Fruit fly (Drosophila melanogaster) whole organism, embryonic: ENCODE results near the gene Utx.
A peak's percentile ranks its signal among the peaks of the same experiment; 100 is the strongest.

Experiments used
- B-H1 ChIP-seq: fragments of 200-800 bp; sonication (Bioruptor generic); IDR thresholded peaks from 3 replicates; pipeline ENCODE4 v1.3.6; 2022; ENCODE audit warnings: missing biosample characterization, missing genetic modification characterization
- CG10543 ChIP-seq: fragments of 200-800 bp; sonication (Bioruptor generic); optimal IDR thresholded peaks from 3 replicates; lab custom pipeline; 2017; ENCODE audit warnings: missing biosample characterization, mild to moderate bottlenecking, missing genetic modification characterization, moderate library complexity
- CG10979 ChIP-seq: fragments of 200-800 bp; sonication (Bioruptor generic); optimal IDR thresholded peaks from 2 replicates; lab custom pipeline; 2018; ENCODE audit warnings: missing biosample characterization, mild to moderate bottlenecking, missing genetic modification characterization, moderate library complexity
- CG11695 ChIP-seq: fragments of 200-800 bp; sonication (Bioruptor generic); IDR thresholded peaks from 3 replicates; pipeline ENCODE4 v1.3.6; 2022; ENCODE audit warnings: missing biosample characterization, missing genetic modification characterization
- CG12659 ChIP-seq: fragments of 200-800 bp; sonication (Bioruptor generic); optimal IDR thresholded peaks from 3 replicates; lab custom pipeline; 2017; ENCODE audit warnings: mild to moderate bottlenecking, missing biosample characterization, missing genetic modification reagents, missing genetic modification characterization
- CG12942 ChIP-seq: fragments of 200-800 bp; sonication (Bioruptor generic); optimal IDR thresholded peaks from 3 replicates; lab custom pipeline; 2016; ENCODE audit warnings: missing biosample characterization, missing genetic modification characterization
- CG13775 ChIP-seq: fragments of 200-800 bp; sonication (Bioruptor generic); optimal IDR thresholded peaks from 3 replicates; lab custom pipeline; 2017; ENCODE audit warnings: missing biosample characterization, mild to moderate bottlenecking, missing genetic modification characterization
- CG13894 ChIP-seq: fragments of 200-800 bp; sonication (Bioruptor generic); optimal IDR thresholded peaks from 3 replicates; lab custom pipeline; 2018; ENCODE audit warnings: missing biosample characterization, mild to moderate bottlenecking, missing genetic modification characterization, moderate library complexity
- CG15479 ChIP-seq: fragments of 200-800 bp; sonication (Bioruptor generic); optimal IDR thresholded peaks from 3 replicates; lab custom pipeline; 2019; ENCODE audit warnings: missing biosample characterization, mild to moderate bottlenecking, missing genetic modification characterization, moderate library complexity
- CG17359 ChIP-seq: fragments of 200-800 bp; sonication (Bioruptor generic); optimal IDR thresholded peaks from 3 replicates; lab custom pipeline; 2018; ENCODE audit warnings: missing biosample characterization, mild to moderate bottlenecking, missing genetic modification characterization, moderate library complexity
- CG17568 ChIP-seq: fragments of 200-800 bp; sonication (Bioruptor generic); optimal IDR thresholded peaks from 2 replicates; lab custom pipeline; 2018; ENCODE audit warnings: missing biosample characterization, mild to moderate bottlenecking, missing genetic modification characterization, moderate library complexity
- CG17829 ChIP-seq: fragments of 200-800 bp; optimal IDR thresholded peaks from 2 replicates; lab custom pipeline; 2019; ENCODE audit warnings: missing biosample characterization, mild to moderate bottlenecking, missing genetic modification characterization, moderate library complexity
- CG1832 ChIP-seq: fragments of 200-800 bp; sonication (Bioruptor generic); optimal IDR thresholded peaks from 2 replicates; lab custom pipeline; 2017; ENCODE audit warnings: missing biosample characterization, mild to moderate bottlenecking, missing genetic modification characterization, inconsistent platforms
- CG2116 ChIP-seq: fragments of 200-800 bp; sonication (Bioruptor generic); optimal IDR thresholded peaks from 3 replicates; lab custom pipeline; 2018; ENCODE audit warnings: missing biosample characterization, mild to moderate bottlenecking, missing genetic modification characterization
- CG2129 ChIP-seq: fragments of 200-800 bp; sonication (Bioruptor generic); IDR thresholded peaks from 2 replicates; pipeline ENCODE4 v1.3.6; 2022; ENCODE audit warnings: missing biosample characterization, missing genetic modification characterization; ENCODE audit not compliant: partially characterized antibody
- CG2202 ChIP-seq: fragments of 200-800 bp; sonication (Bioruptor generic); optimal IDR thresholded peaks from 2 replicates; lab custom pipeline; 2018; ENCODE audit warnings: missing biosample characterization, mild to moderate bottlenecking, missing genetic modification characterization
- CG31365 ChIP-seq: fragments of 200-800 bp; sonication (Bioruptor generic); optimal IDR thresholded peaks from 2 replicates; lab custom pipeline; 2018; ENCODE audit warnings: missing biosample characterization, mild to moderate bottlenecking, missing genetic modification characterization
- CG32767 ChIP-seq: fragments of 200-800 bp; sonication (Bioruptor generic); IDR thresholded peaks from 2 replicates; pipeline ENCODE4 v1.3.6; 2022; ENCODE audit warnings: missing biosample characterization, missing genetic modification characterization
- CG4282 ChIP-seq: fragments of 200-800 bp; sonication (Bioruptor generic); optimal IDR thresholded peaks from 2 replicates; lab custom pipeline; 2016; ENCODE audit warnings: missing biosample characterization, missing genetic modification characterization
- CG4854 ChIP-seq: fragments of 200-800 bp; sonication (Bioruptor generic); optimal IDR thresholded peaks from 2 replicates; lab custom pipeline; 2016; ENCODE audit warnings: missing biosample characterization, missing genetic modification characterization, inconsistent platforms
- CG6175 ChIP-seq: fragments of 200-800 bp; sonication (Bioruptor generic); IDR thresholded peaks from 3 replicates; pipeline ENCODE4 v1.3.6; 2022; ENCODE audit warnings: missing biosample characterization, missing genetic modification characterization
- CG7357 ChIP-seq: fragments of 200-800 bp; sonication (Bioruptor generic); IDR thresholded peaks from 3 replicates; pipeline ENCODE4 v1.3.6; 2022; ENCODE audit warnings: missing biosample characterization, missing genetic modification characterization
- CG7928 ChIP-seq: fragments of 200-800 bp; sonication (Bioruptor generic); optimal IDR thresholded peaks from 2 replicates; lab custom pipeline; 2017; ENCODE audit warnings: missing biosample characterization, mild to moderate bottlenecking, missing genetic modification characterization
- CG8290 ChIP-seq, 3 experiments: fragments of 200-800 bp; sonication (Bioruptor generic); optimal IDR thresholded peaks; 2 replicates each; lab custom pipeline; 2016 to 2019; ENCODE audit warnings: missing biosample characterization in 3 of 3, missing genetic modification characterization in 3 of 3, mild to moderate bottlenecking in 2 of 3, moderate library complexity in 1 of 3
- CG9876 ChIP-seq: fragments of 200-800 bp; sonication (Bioruptor generic); optimal IDR thresholded peaks from 2 replicates; lab custom pipeline; 2016; ENCODE audit warnings: missing biosample characterization, missing genetic modification characterization
- HLH54F ChIP-seq: fragments of 200-800 bp; sonication (Bioruptor generic); optimal IDR thresholded peaks from 3 replicates; lab custom pipeline; 2016; ENCODE audit warnings: missing biosample characterization, missing genetic modification characterization
- HmgD ChIP-seq: fragments of 200-800 bp; sonication (Bioruptor generic); optimal IDR thresholded peaks from 3 replicates; lab custom pipeline; 2016; ENCODE audit warnings: missing biosample characterization, missing genetic modification characterization
- Hr51 ChIP-seq, 2 experiments: fragments of 200-800 bp; sonication (Bioruptor generic); optimal IDR thresholded peaks; 2 replicates in 1 of 2; 3 replicates in 1 of 2; lab custom pipeline; 2016 to 2018; ENCODE audit warnings: missing biosample characterization in 2 of 2, missing genetic modification characterization in 2 of 2, mild to moderate bottlenecking in 1 of 2, moderate library complexity in 1 of 2
- Nf-YC ChIP-seq: fragments of 200-800 bp; optimal IDR thresholded peaks from 3 replicates; lab custom pipeline; 2019; ENCODE audit warnings: missing biosample characterization, mild to moderate bottlenecking, missing genetic modification characterization, moderate library complexity
- Opbp ChIP-seq: fragments of 200-800 bp; sonication (Bioruptor generic); IDR thresholded peaks from 3 replicates; pipeline ENCODE4 v1.3.6; 2022; ENCODE audit warnings: missing biosample characterization, missing genetic modification characterization; ENCODE audit not compliant: partially characterized antibody
- Pdp1 ChIP-seq, 2 experiments: fragments of 200-800 bp; sonication (Bioruptor generic); optimal IDR thresholded peaks; 3 replicates each; lab custom pipeline; 2016; ENCODE audit warnings: missing biosample characterization in 2 of 2, missing genetic modification characterization in 2 of 2, mild to moderate bottlenecking in 1 of 2, moderate library complexity in 1 of 2
- Rx ChIP-seq: fragments of 200-800 bp; sonication (Bioruptor generic); IDR thresholded peaks from 2 replicates; pipeline ENCODE4 v1.3.6; 2022; ENCODE audit warnings: missing biosample characterization, missing genetic modification characterization
- Sin3A ChIP-seq: fragments of >200 bp; optimal IDR thresholded peaks from 2 replicates; lab custom pipeline; 2018
- Six4 ChIP-seq: fragments of 200-800 bp; sonication (Bioruptor generic); optimal IDR thresholded peaks from 2 replicates; lab custom pipeline; 2016; ENCODE audit warnings: missing biosample characterization, missing genetic modification characterization
- Sox100B ChIP-seq: fragments of 200-800 bp; sonication (Bioruptor generic); optimal IDR thresholded peaks from 3 replicates; lab custom pipeline; 2018; ENCODE audit warnings: missing biosample characterization, mild to moderate bottlenecking, missing genetic modification characterization
- caup ChIP-seq: fragments of 200-800 bp; sonication (Bioruptor generic); optimal IDR thresholded peaks from 3 replicates; lab custom pipeline; 2017; ENCODE audit warnings: missing biosample characterization, mild to moderate bottlenecking, missing genetic modification characterization, moderate library complexity; ENCODE audit not compliant: severe bottlenecking
- dan ChIP-seq: fragments of 200-800 bp; sonication (Bioruptor generic); IDR thresholded peaks from 2 replicates; pipeline ENCODE4 v1.3.6; 2022; ENCODE audit warnings: missing biosample characterization, missing genetic modification characterization
- dimm ChIP-seq: fragments of 200-800 bp; sonication (Bioruptor generic); IDR thresholded peaks from 2 replicates; pipeline ENCODE4 v1.3.6; 2022; ENCODE audit warnings: missing biosample characterization, missing genetic modification characterization
- dpn ChIP-seq, 2 experiments: fragments of 200-800 bp; sonication (Bioruptor generic); optimal IDR thresholded peaks; 3 replicates each; lab custom pipeline; 2016; ENCODE audit warnings: missing biosample characterization in 2 of 2, missing genetic modification characterization in 2 of 2
- dysf ChIP-seq: fragments of 200-800 bp; sonication (Bioruptor generic); IDR thresholded peaks from 3 replicates; pipeline ENCODE4 v1.3.6; 2022; ENCODE audit warnings: missing biosample characterization, missing genetic modification characterization
- esg ChIP-seq: fragments of 200-800 bp; sonication (Bioruptor generic); conservative IDR thresholded peaks from 2 replicates; pipeline ENCODE4 v1.3.6; 2022; ENCODE audit warnings: missing biosample characterization, missing genetic modification characterization
- fd3F ChIP-seq: fragments of 200-800 bp; sonication (Bioruptor generic); optimal IDR thresholded peaks from 2 replicates; lab custom pipeline; 2018; ENCODE audit warnings: missing biosample characterization, mild to moderate bottlenecking, missing genetic modification characterization, moderate library complexity
- klu ChIP-seq: fragments of 200-800 bp; sonication (Bioruptor generic); IDR thresholded peaks from 2 replicates; pipeline ENCODE4 v1.3.6; 2022; ENCODE audit warnings: missing biosample characterization, missing genetic modification characterization
- mirr ChIP-seq: fragments of 200-800 bp; sonication (Bioruptor generic); optimal IDR thresholded peaks from 3 replicates; lab custom pipeline; 2018; ENCODE audit warnings: missing biosample characterization, mild to moderate bottlenecking, missing genetic modification characterization
- onecut ChIP-seq: fragments of 200-800 bp; sonication (Bioruptor generic); IDR thresholded peaks from 2 replicates; pipeline ENCODE4 v1.3.6; 2022; ENCODE audit warnings: missing biosample characterization, missing genetic modification characterization
- scrt ChIP-seq: fragments of 200-800 bp; sonication (Bioruptor generic); optimal IDR thresholded peaks from 2 replicates; lab custom pipeline; 2018; ENCODE audit warnings: missing biosample characterization, mild to moderate bottlenecking, missing genetic modification characterization, moderate library complexity
- sens ChIP-seq: fragments of 200-800 bp; sonication (Bioruptor generic); peaks from one replicate; lab custom pipeline; 2016; ENCODE audit warnings: missing biosample characterization, missing genetic modification characterization
- toy ChIP-seq: fragments of 200-800 bp; sonication (Bioruptor generic); IDR thresholded peaks from 2 replicates; pipeline ENCODE4 v1.3.6; 2022; ENCODE audit warnings: missing biosample characterization, missing genetic modification characterization
- tx ChIP-seq: fragments of 200-800 bp; sonication (Bioruptor generic); optimal IDR thresholded peaks from 2 replicates; lab custom pipeline; 2016; ENCODE audit warnings: missing biosample characterization, missing genetic modification characterization
- zfh2 ChIP-seq: fragments of 200-800 bp; sonication (Bioruptor generic); optimal IDR thresholded peaks from 2 replicates; lab custom pipeline; 2016; ENCODE audit warnings: missing biosample characterization, missing genetic modification characterization

Gene Utx

DNA sequence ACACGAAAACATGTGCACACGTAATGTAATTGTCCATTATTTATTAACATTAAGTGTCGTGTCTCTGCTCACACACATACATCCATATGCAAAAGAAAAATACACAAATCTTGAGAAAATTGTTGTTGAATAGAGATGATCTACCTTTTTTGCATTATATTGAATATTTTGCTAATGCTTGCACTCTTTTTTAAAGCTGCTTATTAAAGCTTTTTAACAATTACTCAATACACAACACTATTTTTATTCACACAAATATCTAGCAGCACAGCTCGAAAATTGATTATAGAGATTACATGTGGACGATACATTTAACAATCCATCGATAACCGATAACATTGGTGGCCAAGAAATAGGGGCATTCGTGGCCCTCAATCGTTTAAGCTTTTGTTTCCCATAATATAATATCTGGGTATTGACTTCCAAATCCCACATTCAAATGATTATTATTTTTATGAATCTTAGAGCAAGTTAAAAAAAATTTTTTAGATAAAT is 13.5 kb upstream of the Utx start, which contains the start of gene Ufd4 (continued):
- TF ChIP-seq Hr51 (GFP tag; optimal IDR thresholded peaks at IDR 0.05; lab: Kevin White, UChicago) = peak in 1 of 2 experiments; percentile 56
- TF ChIP-seq CG9876 = no peak
- TF ChIP-seq Sox100B (GFP tag; lab: Kevin White, UChicago) = no peak
- peak; percentile 73 for TF ChIP-seq CG17359 (tag; lab: Kevin White, UChicago)
- no peak; the same call in 2 of the 3 replicates for TF ChIP-seq dysf (GFP tag; lab: Robert Waterston, UW)
- peak; percentile 93 for TF ChIP-seq sens (GFP tag; lab: Kevin White, UChicago)
- no peak for TF ChIP-seq scrt (GFP tag; lab: Kevin White, UChicago)
- no peak for TF ChIP-seq HmgD
- no peak for TF ChIP-seq CG15479 (GFP tag; lab: Kevin White, UChicago)
- peak; percentile 79 for TF ChIP-seq CG12659 (GFP tag; lab: Kevin White, UChicago)
- TF ChIP-seq CG17829 (tag; lab: Kevin White, UChicago) = peak; percentile 83
- TF ChIP-seq B-H1 (GFP tag; lab: Robert Waterston, UW) = peak; percentile 46; the same call in 1 of the 3 replicates
- TF ChIP-seq CG2202 (tag; lab: Kevin White, UChicago) = peak; percentile 0
- peak; percentile 78 for TF ChIP-seq Nf-YC (tag; lab: Kevin White, UChicago)
- peak; percentile 63; the same call in 2 of the 3 replicates for TF ChIP-seq CG11695 (GFP tag; lab: Robert Waterston, UW)
- TF ChIP-seq klu (GFP tag; lab: Robert Waterston, UW) = no peak
- TF ChIP-seq CG13894 (tag; lab: Kevin White, UChicago) = no peak
- peak; percentile 33 for TF ChIP-seq CG8290 (GFP tag; optimal IDR thresholded peaks at IDR 0.05; lab: Kevin White, UChicago)
- TF ChIP-seq CG8290 (tag; optimal IDR thresholded peaks at IDR 0.05; lab: Kevin White, UChicago) = no peak
- peak; percentile 63 for TF ChIP-seq HLH54F
- peak; percentile 50; the same call in 1 of the 2 replicates for TF ChIP-seq CG32767 (GFP tag; lab: Robert Waterston, UW)
- no peak for TF ChIP-seq CG17568 (GFP tag; lab: Kevin White, UChicago)
- TF ChIP-seq CG12942 (GFP tag; lab: Kevin White, UChicago) = peak; percentile 7
- no peak for TF ChIP-seq CG2129 (GFP tag; lab: Robert Waterston, UW)
- TF ChIP-seq fd3F (GFP tag; lab: Kevin White, UChicago) = peak; percentile 60
- TF ChIP-seq Pdp1 (GFP tag; optimal IDR thresholded peaks at IDR 0.05; lab: Kevin White, UChicago) = peak; percentile 45 to 80
- peak; percentile 66 to 76 for TF ChIP-seq dpn (GFP tag; optimal IDR thresholded peaks at IDR 0.05; lab: Kevin White, UChicago)
- TF ChIP-seq CG4854 (GFP tag; lab: Kevin White, UChicago) = peak; percentile 35
- no peak; the same call in 2 of the 3 replicates for TF ChIP-seq Opbp
- peak; percentile 34 for TF ChIP-seq CG13775
- TF ChIP-seq CG6175 (GFP tag; lab: Robert Waterston, UW) = no peak
- TF ChIP-seq CG10543 (GFP tag; lab: Kevin White, UChicago) = no peak
- TF ChIP-seq CG7357 (GFP tag; lab: Robert Waterston, UW) = no peak
- no peak for TF ChIP-seq dimm (GFP tag; lab: Robert Waterston, UW)
- TF ChIP-seq CG31365 (tag; lab: Kevin White, UChicago) = no peak
- no peak for TF ChIP-seq mirr (GFP tag; lab: Kevin White, UChicago)
- peak; percentile 64 for TF ChIP-seq CG10979 (tag; lab: Kevin White, UChicago)
- no peak for TF ChIP-seq Rx (GFP tag; lab: Robert Waterston, UW)
- no peak for TF ChIP-seq CG1832
- TF ChIP-seq toy (GFP tag; lab: Robert Waterston, UW) = no peak
- TF ChIP-seq onecut (GFP tag; lab: Robert Waterston, UW) = peak; percentile 93
- TF ChIP-seq CG2116 = peak; percentile 43
- no peak for TF ChIP-seq esg (GFP tag; lab: Robert Waterston, UW)
- TF ChIP-seq CG4282 = no peak
- no peak for TF ChIP-seq dan (GFP tag; lab: Robert Waterston, UW)
- TF ChIP-seq Six4 (GFP tag; lab: Kevin White, UChicago) = peak; percentile 29
- no peak for TF ChIP-seq caup (GFP tag; lab: Kevin White, UChicago)
- peak; percentile 60 for TF ChIP-seq zfh2 (GFP tag; lab: Kevin White, UChicago)
- TF ChIP-seq Sin3A = no peak
- TF ChIP-seq CG7928 (GFP tag; lab: Kevin White, UChicago) = no peak
- peak; percentile 58 for TF ChIP-seq tx (GFP tag; lab: Kevin White, UChicago)
